Fruit fly (Drosophila melanogaster): Measurements from ENCODE around the gene CG12535.
A peak's percentile ranks its signal among the peaks of the same experiment; 100 is the strongest.

Gene CG12535

DNA sequence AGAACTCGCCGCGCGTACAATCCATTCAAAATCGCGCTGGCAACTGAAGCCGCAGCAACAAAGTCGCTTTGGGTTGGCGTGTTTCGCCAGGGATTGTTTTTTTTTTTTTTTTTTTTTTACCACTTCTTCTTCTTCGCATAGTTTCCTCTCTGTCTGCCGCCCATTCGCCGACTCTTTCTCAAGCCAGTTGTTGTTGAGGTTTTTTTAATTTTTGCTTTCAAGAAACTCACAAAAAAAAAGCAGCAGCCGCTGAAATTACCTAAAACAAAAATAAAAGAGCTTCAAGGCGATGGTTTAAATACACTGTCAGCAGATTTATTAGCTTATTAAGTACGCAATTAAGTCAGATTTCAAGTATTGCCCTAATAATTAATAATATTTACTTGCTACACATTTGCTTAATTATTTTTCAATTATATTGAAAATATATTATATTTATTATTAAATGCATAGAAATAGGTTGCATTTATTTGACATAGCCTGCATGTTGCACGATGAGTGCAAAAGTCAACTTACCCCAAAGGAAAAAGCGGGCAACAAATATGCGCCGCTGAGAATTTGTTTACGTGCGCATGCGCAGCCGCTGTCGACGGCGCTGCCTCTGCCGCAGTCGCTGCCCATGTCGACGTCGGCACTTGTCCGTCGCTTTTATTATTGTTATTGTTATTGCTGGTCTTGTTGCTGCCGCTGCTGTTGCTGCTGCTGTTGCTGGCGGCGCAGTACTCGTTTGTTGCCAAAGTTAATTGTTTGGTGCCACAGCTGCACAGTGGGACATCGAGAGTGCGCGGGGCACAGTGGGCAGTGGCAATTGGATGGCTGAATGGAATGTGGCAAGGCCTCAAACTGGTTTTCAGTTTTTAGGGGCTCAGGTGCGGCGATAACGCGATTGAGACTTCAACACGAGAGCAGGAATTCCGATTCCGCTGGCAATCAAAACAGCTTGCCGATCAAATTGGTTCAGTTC, 26.0 kb upstream of the CG12535 start, which contains the start of gene CG12206 (continued):
- TF ChIP-seq ATbp (GFP tag; optimal IDR thresholded peaks at IDR 0.05), result peak; percentile 52
- no peak for TF ChIP-seq repo (GFP tag; optimal IDR thresholded peaks at IDR 0.05)
- TF ChIP-seq TFAM (GFP tag; optimal IDR thresholded peaks at IDR 0.05), result no peak
- peak; percentile 71 for TF ChIP-seq CG9215 (GFP tag; IDR thresholded peaks at IDR 0.05)
- TF ChIP-seq CG18476 (GFP tag; optimal IDR thresholded peaks at IDR 0.05), result no peak
- no peak for TF ChIP-seq aop (GFP tag; IDR thresholded peaks at IDR 0.05)
- no peak for TF ChIP-seq zf30C (GFP tag; optimal IDR thresholded peaks at IDR 0.05)
- no peak for TF ChIP-seq CG2129 (GFP tag; IDR thresholded peaks at IDR 0.05; ENCODE audit: partially characterized antibody)
- no peak for TF ChIP-seq Dll (GFP tag; IDR thresholded peaks at IDR 0.05; ENCODE audit: partially characterized antibody)
- TF ChIP-seq CG14860 (GFP tag; IDR thresholded peaks at IDR 0.05; ENCODE audit: partially characterized antibody), result no peak
- no peak for TF ChIP-seq CG10274 (GFP tag; optimal IDR thresholded peaks at IDR 0.05)
- TF ChIP-seq Myb (GFP tag; optimal IDR thresholded peaks at IDR 0.05), result no peak
- no peak for TF ChIP-seq crp (GFP tag; optimal IDR thresholded peaks at IDR 0.05)
- TF ChIP-seq fd96Cb (tag; optimal IDR thresholded peaks at IDR 0.05), result peak; percentile 56
- no peak for TF ChIP-seq hth (optimal IDR thresholded peaks at IDR 0.05)
- no peak for TF ChIP-seq CG8359 (GFP tag; optimal IDR thresholded peaks at IDR 0.05; ENCODE audit: borderline replicate concordance)
- TF ChIP-seq CG8765 (GFP tag; IDR thresholded peaks at IDR 0.05), result no peak
- peak; percentile 41 for TF ChIP-seq CG12659 (GFP tag; optimal IDR thresholded peaks at IDR 0.05)
- TF ChIP-seq CG13624 (GFP tag; optimal IDR thresholded peaks at IDR 0.05), result no peak
- no peak for TF ChIP-seq zen (tag; optimal IDR thresholded peaks at IDR 0.05)
- TF ChIP-seq HmgZ (tag; optimal IDR thresholded peaks at IDR 0.05), result peak; percentile 25
- TF ChIP-seq CG4707 (GFP tag; optimal IDR thresholded peaks at IDR 0.05), result peak; percentile 93
- TF ChIP-seq Mad (GFP tag; optimal IDR thresholded peaks at IDR 0.05), result no peak
- peak; percentile 54; the same call in 1 of the 2 replicates for TF ChIP-seq Rfx (GFP tag; IDR thresholded peaks at IDR 0.05)
- TF ChIP-seq CG6175 (GFP tag; IDR thresholded peaks at IDR 0.05), result peak; percentile 93
- no peak for TF ChIP-seq CG3065 (GFP tag; optimal IDR thresholded peaks at IDR 0.05)
- TF ChIP-seq Xbp1 (GFP tag; optimal IDR thresholded peaks at IDR 0.05), result peak; percentile 32
- TF ChIP-seq slbo (GFP tag; IDR thresholded peaks at IDR 0.05), result peak; percentile 73
- peak; percentile 62 for TF ChIP-seq PHDP (tag; optimal IDR thresholded peaks at IDR 0.05)
- no peak for TF ChIP-seq twi (tag; optimal IDR thresholded peaks at IDR 0.05)
- TF ChIP-seq org-1 (GFP tag; optimal IDR thresholded peaks at IDR 0.05), result peak; percentile 16
- TF ChIP-seq nerfin-1 (tag; optimal IDR thresholded peaks at IDR 0.05), result peak; percentile 42
- TF ChIP-seq HLH54F (GFP tag; optimal IDR thresholded peaks at IDR 0.05), result no peak
- TF ChIP-seq slou (GFP tag; optimal IDR thresholded peaks at IDR 0.05), result peak; percentile 19
- peak; percentile 39 for TF ChIP-seq Usf (GFP tag; optimal IDR thresholded peaks at IDR 0.05)
- peak; percentile 45 for TF ChIP-seq CG30403 (GFP tag; optimal IDR thresholded peaks at IDR 0.05)
- TF ChIP-seq Six4 (GFP tag; optimal IDR thresholded peaks at IDR 0.05), result peak; percentile 3
- peak; percentile 38 for TF ChIP-seq Hr3 (GFP tag; optimal IDR thresholded peaks at IDR 0.05)
- TF ChIP-seq tll (GFP tag; optimal IDR thresholded peaks at IDR 0.05), result no peak
- no peak for TF ChIP-seq CG34224 (GFP tag; IDR thresholded peaks at IDR 0.05; ENCODE audit: partially characterized antibody)
- TF ChIP-seq Poxn (GFP tag; IDR thresholded peaks at IDR 0.05), result no peak
- peak; percentile 53; the same call in 1 of the 2 replicates for TF ChIP-seq CG32767 (GFP tag; IDR thresholded peaks at IDR 0.05)
- TF ChIP-seq Hmr (GFP tag; optimal IDR thresholded peaks at IDR 0.05), result peak; percentile 61
- peak; percentile 73 for TF ChIP-seq CG18599 (GFP tag; optimal IDR thresholded peaks at IDR 0.05)
- TF ChIP-seq dmrt99B (tag; optimal IDR thresholded peaks at IDR 0.05), result peak; percentile 72
- TF ChIP-seq Taf1 (GFP tag; IDR thresholded peaks at IDR 0.05), result no peak; the same call in 1 of the 2 replicates
- TF ChIP-seq knrl (GFP tag; IDR thresholded peaks at IDR 0.05; ENCODE audit: partially characterized antibody), result no peak
- TF ChIP-seq Antp (GFP tag; optimal IDR thresholded peaks at IDR 0.05), result no peak
